Fruit fly (Drosophila melanogaster) whole organism, pupa: ENCODE results near the gene CG43390.
A peak's percentile ranks its signal among the peaks of the same experiment; 100 is the strongest.

Experiments
- CG4496 ChIP-seq: fragments of 200-800 bp; sonication (Bioruptor generic); IDR thresholded peaks from 3 replicates; pipeline ENCODE4 v1.3.6; 2022; ENCODE audit warnings: missing biosample characterization, missing genetic modification characterization
- CG8301 ChIP-seq: fragments of 200-800 bp; sonication (Bioruptor generic); optimal IDR thresholded peaks from 2 replicates; lab custom pipeline; 2018; ENCODE audit warnings: missing biosample characterization, mild to moderate bottlenecking, missing genetic modification characterization

DNA sequence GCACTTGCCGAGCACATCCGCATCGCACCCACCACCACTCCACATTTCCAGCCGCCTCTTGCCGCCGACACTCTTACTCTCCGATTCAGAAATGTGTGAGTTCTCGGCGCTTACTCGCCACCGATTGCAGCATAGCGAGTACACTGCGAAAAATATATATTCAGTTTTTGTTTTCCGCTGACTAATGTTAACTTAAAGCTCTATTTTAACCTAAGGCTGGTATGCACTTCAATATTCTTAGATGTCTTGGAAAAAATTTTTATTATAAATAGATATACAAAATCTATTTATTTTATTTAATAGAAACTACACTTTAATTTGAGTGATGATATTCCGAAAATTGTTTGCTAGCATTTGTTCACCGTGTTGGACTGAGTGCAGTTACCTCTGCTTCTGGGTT, 19.5 kb upstream of the CG43390 start:
- TF ChIP-seq CG4496 = 0 out of 3 replicates have a peak, but pooled peaks have one; percentile 22
- no peak for TF ChIP-seq CG8301
